Fruit fly (Drosophila melanogaster) whole organism, wandering third instar larva: ENCODE measurements around the gene Ufd4.

Experiments used
- Abd-B ChIP-seq: fragments of >200 bp; optimal IDR thresholded peaks from 2 replicates; lab custom pipeline; 2017; ENCODE audit warnings: missing biosample characterization, missing genetic modification characterization
- CG9705 ChIP-seq: fragments of 200-800 bp; sonication (Bioruptor generic); optimal IDR thresholded peaks from 2 replicates; lab custom pipeline; 2018; ENCODE audit warnings: missing biosample characterization, mild to moderate bottlenecking, missing genetic modification characterization
- HLH106 ChIP-seq: fragments of 200-800 bp; optimal IDR thresholded peaks from 3 replicates; lab custom pipeline; 2019; ENCODE audit warnings: missing biosample characterization, mild to moderate bottlenecking, missing genetic modification characterization, moderate library complexity
- Hnf4 ChIP-seq: fragments of 200-800 bp; sonication (Bioruptor generic); optimal IDR thresholded peaks from 2 replicates; lab custom pipeline; 2016; ENCODE audit warnings: missing biosample characterization, mild to moderate bottlenecking, missing genetic modification characterization
- Hr78 ChIP-seq: fragments of >200 bp; optimal IDR thresholded peaks from 2 replicates; lab custom pipeline; 2017; ENCODE audit warnings: missing biosample characterization, missing genetic modification characterization
- Hr83 ChIP-seq: fragments of 200-300 bp; sonication (Bioruptor generic); optimal IDR thresholded peaks from 2 replicates; lab custom pipeline; 2016; ENCODE audit warnings: missing biosample characterization, mild to moderate bottlenecking, missing genetic modification characterization, moderate library complexity; ENCODE audit not compliant: poor library complexity, severe bottlenecking
- Jra ChIP-seq: sonication (Bioruptor generic); optimal IDR thresholded peaks from 2 replicates; lab custom pipeline; 2016; ENCODE audit warnings: missing biosample characterization, missing genetic modification characterization
- Myc ChIP-seq: fragments of >200 bp; optimal IDR thresholded peaks from 2 replicates; lab custom pipeline; 2017
- N ChIP-seq: fragments of >200 bp; optimal IDR thresholded peaks from 2 replicates; lab custom pipeline; 2018; ENCODE audit warnings: missing biosample characterization, missing external identifiers, missing genetic modification characterization
- OdsH ChIP-seq: fragments of 200-800 bp; sonication (Bioruptor generic); optimal IDR thresholded peaks from 2 replicates; lab custom pipeline; 2016; ENCODE audit warnings: missing biosample characterization, mild to moderate bottlenecking, missing genetic modification characterization
- Rel ChIP-seq, 2 experiments: fragments of 200-800 bp; sonication (Bioruptor generic) in 1 of 2; optimal IDR thresholded peaks; 2 replicates in 1 of 2; 3 replicates in 1 of 2; lab custom pipeline; 2016 to 2019; ENCODE audit warnings: mild to moderate bottlenecking in 2 of 2, missing biosample characterization in 2 of 2, missing genetic modification characterization in 2 of 2, moderate library complexity in 1 of 2
- Sp1 ChIP-seq: fragments of 200-800 bp; sonication (Bioruptor generic); optimal IDR thresholded peaks from 3 replicates; lab custom pipeline; 2019; ENCODE audit warnings: missing biosample characterization, mild to moderate bottlenecking, missing genetic modification characterization, moderate library complexity
- Vsx2 ChIP-seq: fragments of 200-300, 225-300 bp; sonication (Bioruptor generic); optimal IDR thresholded peaks from 2 replicates; lab custom pipeline; 2018; ENCODE audit warnings: missing biosample characterization, missing genetic modification characterization; ENCODE audit not compliant: partially characterized antibody
- br ChIP-seq: fragments of 200-800 bp; sonication (Bioruptor generic); optimal IDR thresholded peaks from 2 replicates; lab custom pipeline; 2016; ENCODE audit warnings: missing biosample characterization, missing genetic modification characterization
- brk ChIP-seq: fragments of 200-800 bp; sonication (Bioruptor generic); optimal IDR thresholded peaks from 2 replicates; lab custom pipeline; 2016; ENCODE audit warnings: missing biosample characterization, mild to moderate bottlenecking, missing genetic modification characterization
- ey ChIP-seq: fragments of 200-800 bp; sonication (Bioruptor generic); optimal IDR thresholded peaks from 2 replicates; lab custom pipeline; 2016; ENCODE audit warnings: missing biosample characterization, missing genetic modification characterization
- foxo ChIP-seq, 2 experiments: fragments of 200-800 bp; sonication (Bioruptor generic); optimal IDR thresholded peaks; 2 replicates in 1 of 2; 3 replicates in 1 of 2; lab custom pipeline; 2016 to 2017; ENCODE audit warnings: missing biosample characterization in 2 of 2, missing genetic modification characterization in 2 of 2
- fru ChIP-seq: fragments of 200-800 bp; sonication (Bioruptor generic); optimal IDR thresholded peaks from 3 replicates; lab custom pipeline; 2016; ENCODE audit warnings: missing biosample characterization, mild to moderate bottlenecking, missing genetic modification characterization
- h ChIP-seq: fragments of 200-800 bp; sonication (Bioruptor generic); optimal IDR thresholded peaks from 3 replicates; lab custom pipeline; 2016; ENCODE audit warnings: missing biosample characterization, mild to moderate bottlenecking, missing genetic modification characterization
- jim ChIP-seq: fragments of 175-275, 200-325 bp; sonication (Bioruptor generic); optimal IDR thresholded peaks from 2 replicates; lab custom pipeline; 2016; ENCODE audit warnings: missing biosample characterization, mild to moderate bottlenecking, missing genetic modification characterization
- lola ChIP-seq: fragments of >200 bp; optimal IDR thresholded peaks from 2 replicates; lab custom pipeline; 2017; ENCODE audit warnings: missing biosample characterization, missing genetic modification characterization
- pan ChIP-seq: fragments of >200 bp; optimal IDR thresholded peaks from 2 replicates; lab custom pipeline; 2017
- psq ChIP-seq: fragments of 200-800 bp; sonication (Bioruptor generic); optimal IDR thresholded peaks from 3 replicates; lab custom pipeline; 2017; ENCODE audit warnings: missing biosample characterization, mild to moderate bottlenecking, missing genetic modification characterization, moderate library complexity
- rgr ChIP-seq: fragments of 200-800 bp; sonication (Bioruptor generic); optimal IDR thresholded peaks from 3 replicates; lab custom pipeline; 2016; ENCODE audit warnings: missing biosample characterization, mild to moderate bottlenecking, missing genetic modification characterization
- sage ChIP-seq: fragments of 200-800 bp; sonication (Bioruptor generic); optimal IDR thresholded peaks from 2 replicates; lab custom pipeline; 2016; ENCODE audit warnings: missing biosample characterization, mild to moderate bottlenecking, missing genetic modification characterization
- sv ChIP-seq: fragments of 200-800 bp; sonication (Bioruptor generic); optimal IDR thresholded peaks from 3 replicates; lab custom pipeline; 2016; ENCODE audit warnings: missing biosample characterization, missing genetic modification characterization
- tai ChIP-seq: sonication (Bioruptor generic); optimal IDR thresholded peaks from 2 replicates; lab custom pipeline; 2016; ENCODE audit warnings: missing biosample characterization, missing genetic modification characterization
- usp ChIP-seq: fragments of >200 bp; optimal IDR thresholded peaks from 2 replicates; lab custom pipeline; 2017; ENCODE audit warnings: missing biosample characterization, missing genetic modification characterization
- woc ChIP-seq: sonication (Bioruptor generic); optimal IDR thresholded peaks from 2 replicates; lab custom pipeline; 2016; ENCODE audit warnings: missing biosample characterization, mild to moderate bottlenecking, missing genetic modification characterization

Gene Ufd4

DNA sequence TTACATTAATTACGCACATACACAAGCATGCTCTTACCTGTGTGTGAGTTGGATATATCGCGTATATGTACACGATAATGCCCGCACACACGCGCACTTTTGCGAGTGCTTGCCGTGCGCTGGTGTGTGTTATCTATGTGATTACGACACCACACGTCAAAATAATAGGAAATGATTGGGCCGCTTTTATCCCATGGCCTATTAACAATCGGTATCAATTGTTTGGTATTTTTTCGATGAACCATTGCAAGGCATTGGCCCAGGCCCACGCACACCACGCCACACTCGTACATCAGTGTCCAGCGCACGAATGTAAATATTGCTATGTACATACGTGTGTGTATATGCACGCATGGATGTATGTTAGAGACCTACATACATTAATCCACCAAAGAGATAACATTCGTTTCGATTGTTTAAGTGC is 42.7 kb upstream of the Ufd4 start:
- TF ChIP-seq pan (lab: Kevin White, UChicago) (no peak), HLH106 (peak; percentile 33), Jra (GFP tag; lab: Kevin White, UChicago) (peak; percentile 39), sv (GFP tag; lab: Kevin White, UChicago) (peak; percentile 11), ey (GFP tag; lab: Kevin White, UChicago) (peak; percentile 58), Hr78 (no peak), rgr (GFP tag; lab: Kevin White, UChicago) (peak; percentile 58), jim (GFP tag; lab: Kevin White, UChicago) (no peak), N (peak; percentile 72), psq (GFP tag; lab: Kevin White, UChicago) (peak; percentile 29), Vsx2 (GFP tag; lab: Kevin White, UChicago) (no peak), br (GFP tag; lab: Kevin White, UChicago) (peak; percentile 64), Hnf4 (GFP tag; lab: Kevin White, UChicago) (peak; percentile 57), foxo (GFP tag; optimal IDR thresholded peaks at IDR 0.05; lab: Kevin White, UChicago) (peak in 1 of 2 experiments; percentile 16), sage (GFP tag; lab: Kevin White, UChicago) (peak; percentile 47), OdsH (GFP tag; lab: Kevin White, UChicago) (peak; percentile 56), Hr83 (GFP tag; lab: Kevin White, UChicago) (peak; percentile 13), Rel (GFP tag; optimal IDR thresholded peaks at IDR 0.05; lab: Kevin White, UChicago) (peak; percentile 80), Rel (tag; optimal IDR thresholded peaks at IDR 0.05; lab: Kevin White, UChicago) (peak; percentile 58), Sp1 (GFP tag; lab: Kevin White, UChicago) (peak; percentile 56), h (GFP tag; lab: Kevin White, UChicago) (peak; percentile 78), tai (GFP tag; lab: Kevin White, UChicago) (no peak), woc (peak; percentile 55), fru (peak; percentile 57), brk (GFP tag; lab: Kevin White, UChicago) (peak; percentile 57)

DNA sequence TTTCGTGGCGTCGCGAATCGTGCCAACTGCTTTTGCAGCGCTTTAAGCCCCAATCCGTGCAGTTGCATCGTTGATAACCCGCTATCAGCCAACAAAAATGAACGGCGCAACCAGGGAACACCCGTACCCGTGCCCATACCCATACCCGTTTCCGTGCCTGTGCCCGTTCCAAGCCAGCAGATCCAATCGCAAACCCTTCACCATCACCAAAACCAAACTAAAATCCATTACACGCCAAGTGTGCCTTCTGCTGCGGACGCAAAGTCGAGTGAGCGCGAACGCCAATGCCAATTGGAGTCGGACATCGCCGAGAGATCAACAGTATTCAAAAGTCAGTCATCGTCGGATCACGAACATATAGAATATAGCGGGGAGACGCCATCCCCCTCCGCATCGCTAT is 42.0 kb upstream of the Ufd4 start:
- TF ChIP-seq lola (GFP tag; lab: Kevin White, UChicago) (no peak), ey (GFP tag; lab: Kevin White, UChicago) (no peak), CG9705 (GFP tag; lab: Kevin White, UChicago) (no peak), Hnf4 (GFP tag; lab: Kevin White, UChicago) (no peak), tai (GFP tag; lab: Kevin White, UChicago) (no peak), usp (GFP tag; lab: Kevin White, UChicago) (no peak)
- TF ChIP-seq, all 38 proteins: peak for 0

DNA sequence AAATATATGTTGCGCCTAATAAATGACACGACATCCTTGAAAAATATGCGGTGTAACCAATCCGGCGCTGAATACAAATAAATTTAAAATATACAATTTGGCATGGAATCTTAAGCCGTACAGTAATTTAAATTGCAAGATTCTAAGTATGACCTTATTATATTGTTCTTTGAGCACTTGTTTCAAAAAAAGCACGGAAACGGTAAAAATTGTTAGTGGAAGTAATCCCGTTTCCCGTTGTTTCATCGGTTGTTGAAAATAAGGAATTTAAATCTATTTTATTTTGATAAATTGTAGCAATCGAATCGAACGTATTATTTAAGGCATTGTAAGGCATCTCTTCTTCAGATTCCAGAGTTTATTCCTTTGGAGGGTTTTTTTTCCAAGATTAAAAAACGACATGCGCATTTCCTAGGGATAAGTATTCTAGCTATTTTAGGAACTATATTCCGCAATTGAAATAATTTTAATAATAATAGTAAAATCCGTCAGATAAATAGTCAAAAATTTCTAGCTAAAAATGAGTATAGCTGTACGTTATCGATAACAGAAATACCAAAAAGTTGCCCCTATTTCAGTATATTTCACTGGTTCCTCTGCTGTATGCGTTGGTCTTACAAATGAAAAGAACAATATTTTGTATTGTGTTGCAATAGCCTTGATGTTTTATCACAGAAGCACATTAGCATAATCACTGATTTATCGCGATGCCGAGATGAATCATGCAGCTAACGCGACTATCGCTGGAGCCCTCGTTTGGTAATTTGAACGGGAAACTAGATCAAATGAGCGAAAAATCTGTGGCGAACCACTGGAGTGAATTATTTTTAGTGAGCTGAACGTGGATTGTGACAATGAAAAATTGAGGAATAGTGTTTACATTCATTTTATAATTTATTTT is 41.2 kb upstream of the Ufd4 start, which contains the start of gene GATAd:
TSS of gene GATAd (plus strand) at position 644 of the 901 bp plus-strand sequence.
- TF ChIP-seq Myc (lab: Kevin White, UChicago) (peak; percentile 71), br (GFP tag; lab: Kevin White, UChicago) (no peak), Hr83 (GFP tag; lab: Kevin White, UChicago) (peak; percentile 50), Abd-B (GFP tag; lab: Kevin White, UChicago) (no peak), woc (peak; percentile 2), Rel (GFP tag; optimal IDR thresholded peaks at IDR 0.05; lab: Kevin White, UChicago) (no peak), Rel (tag; optimal IDR thresholded peaks at IDR 0.05; lab: Kevin White, UChicago) (peak; percentile 35), brk (GFP tag; lab: Kevin White, UChicago) (peak; percentile 56)

DNA sequence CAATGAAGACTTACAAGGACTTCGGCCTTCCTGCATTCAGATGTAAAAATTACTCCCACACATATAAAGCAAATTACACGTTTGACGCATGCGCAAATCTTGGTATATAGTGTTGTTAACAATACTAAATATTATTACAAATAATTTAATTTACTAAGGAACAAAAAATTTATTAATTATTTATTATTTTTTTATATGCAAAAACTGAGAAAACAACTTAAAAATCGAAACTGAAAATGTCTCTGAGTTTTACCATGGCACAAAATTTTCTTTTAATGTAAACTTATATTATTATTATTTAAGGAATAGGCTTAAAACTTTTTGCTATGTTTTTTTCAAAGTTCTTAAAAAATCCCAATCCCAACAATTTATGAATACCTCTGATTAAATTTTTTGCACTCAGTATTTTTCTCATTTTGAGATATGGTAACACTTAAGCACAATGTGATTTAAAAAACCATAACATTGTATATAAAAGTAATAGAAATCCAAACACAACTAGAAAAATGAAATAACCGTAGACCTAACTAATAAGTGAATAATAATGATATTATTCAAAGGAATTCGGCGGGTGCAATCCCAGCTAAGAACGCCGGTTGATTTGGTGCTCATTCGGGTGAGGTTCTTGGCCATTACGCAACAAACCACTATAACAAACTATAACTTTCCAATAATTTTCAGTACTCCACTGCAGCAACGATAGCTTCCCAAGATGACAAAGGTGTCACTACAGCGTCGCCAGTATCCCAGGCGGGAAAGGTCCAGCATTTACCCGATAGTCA is 39.1 kb upstream of the Ufd4 start, which contains the start of the genes Schip1 and Cox10:
TSS of gene Schip1 (minus strand) at position 51 of the 782 bp plus-strand sequence.
TSS of gene Cox10 (plus strand) at position 406 of the 782 bp plus-strand sequence.
- TF ChIP-seq Vsx2 (GFP tag; lab: Kevin White, UChicago) (no peak), Hr78 (no peak), Sp1 (GFP tag; lab: Kevin White, UChicago) (no peak), br (GFP tag; lab: Kevin White, UChicago) (no peak), rgr (GFP tag; lab: Kevin White, UChicago) (no peak), jim (GFP tag; lab: Kevin White, UChicago) (no peak), Hnf4 (GFP tag; lab: Kevin White, UChicago) (no peak), psq (GFP tag; lab: Kevin White, UChicago) (no peak), fru (no peak), Jra (GFP tag; lab: Kevin White, UChicago) (no peak)
